Worm (Caenorhabditis elegans) whole organism, L3 larva: ENCODE measurements around the gene C25E10.7.

Source experiments
- R02D3.7 ChIP-seq: fragments of 150-350 bp; optimal IDR thresholded peaks from 2 replicates; lab custom pipeline; 2014; ENCODE audit warnings: missing biosample characterization, missing genetic modification characterization
- ZK546.5 ChIP-seq: sonication (generic microtip); optimal IDR thresholded peaks from 2 replicates; lab custom pipeline; 2017; ENCODE audit warnings: missing biosample characterization, missing genetic modification characterization
- aly-2 ChIP-seq: fragments of 150-350 bp; optimal IDR thresholded peaks from 2 replicates; lab custom pipeline; 2014; ENCODE audit warnings: missing biosample characterization, missing genetic modification characterization
- ama-1 ChIP-seq: fragments of 150-350 bp; optimal IDR thresholded peaks from 2 replicates; lab custom pipeline; 2018
- ceh-16 ChIP-seq: sonication (generic microtip); optimal IDR thresholded peaks from 2 replicates; lab custom pipeline; 2017; ENCODE audit warnings: missing biosample characterization, missing genetic modification characterization
- ceh-28 ChIP-seq: fragments of 150-350 bp; optimal IDR thresholded peaks from 2 replicates; lab custom pipeline; 2014; ENCODE audit warnings: missing biosample characterization, missing genetic modification reagents, missing genetic modification characterization
- ceh-82 ChIP-seq: fragments of 150-350 bp; optimal IDR thresholded peaks from 2 replicates; lab custom pipeline; 2014; ENCODE audit warnings: missing biosample characterization, missing genetic modification characterization
- ceh-9 ChIP-seq: sonication (generic microtip); optimal IDR thresholded peaks from 2 replicates; lab custom pipeline; 2018; ENCODE audit warnings: missing biosample characterization, missing genetic modification characterization
- daf-12 ChIP-seq: fragments of 150-350 bp; optimal IDR thresholded peaks from 2 replicates; lab custom pipeline; 2014; ENCODE audit warnings: missing biosample characterization, missing genetic modification reagents, missing genetic modification characterization
- egl-27 ChIP-seq: sonication (generic microtip); optimal IDR thresholded peaks from 4 replicates; lab custom pipeline; 2017; ENCODE audit warnings: missing biosample characterization, missing genetic modification reagents, missing genetic modification characterization
- egl-5 ChIP-seq: fragments of 150-350 bp; optimal IDR thresholded peaks from 2 replicates; lab custom pipeline; 2017; ENCODE audit warnings: missing biosample characterization, missing genetic modification reagents, missing genetic modification characterization, inconsistent platforms
- elt-1 ChIP-seq: fragments of 150-350 bp; optimal IDR thresholded peaks from 2 replicates; lab custom pipeline; 2014; ENCODE audit warnings: missing biosample characterization, missing genetic modification characterization
- elt-2 ChIP-seq: sonication (generic microtip); optimal IDR thresholded peaks from 2 replicates; lab custom pipeline; 2016; ENCODE audit warnings: missing genetic modification reagents, mild to moderate bottlenecking, missing genetic modification characterization, missing compliant biosample characterization
- fkh-10 ChIP-seq: sonication (generic microtip); optimal IDR thresholded peaks from 2 replicates; lab custom pipeline; 2017; ENCODE audit warnings: missing biosample characterization, missing genetic modification reagents, missing genetic modification characterization
- fos-1 ChIP-seq: fragments of 150-350 bp; optimal IDR thresholded peaks from 2 replicates; lab custom pipeline; 2014; ENCODE audit warnings: missing biosample characterization, missing genetic modification characterization
- jun-1 ChIP-seq: fragments of 150-350 bp; optimal IDR thresholded peaks from 2 replicates; lab custom pipeline; 2014; ENCODE audit warnings: missing biosample characterization, missing genetic modification reagents, missing genetic modification characterization
- lin-15B ChIP-seq: fragments of 150-350 bp; optimal IDR thresholded peaks from 2 replicates; lab custom pipeline; 2014; ENCODE audit warnings: missing biosample characterization, missing genetic modification characterization
- lin-39 ChIP-seq: fragments of 150-350 bp; optimal IDR thresholded peaks from 2 replicates; lab custom pipeline; 2018; ENCODE audit warnings: missing biosample characterization, missing genetic modification reagents, missing genetic modification characterization
- mdl-1 ChIP-seq: fragments of 150-350 bp; optimal IDR thresholded peaks from 2 replicates; lab custom pipeline; 2014; ENCODE audit warnings: missing biosample characterization, missing genetic modification characterization
- mml-1 ChIP-seq: fragments of 150-350 bp; sonication (generic microtip); optimal IDR thresholded peaks from 3 replicates; lab custom pipeline; 2014; ENCODE audit warnings: missing biosample characterization, missing genetic modification characterization
- nfya-1 ChIP-seq: sonication (generic microtip); optimal IDR thresholded peaks from 2 replicates; lab custom pipeline; 2017; ENCODE audit warnings: missing genetic modification characterization, mild to moderate bottlenecking, missing compliant biosample characterization, antibody characterized with exemption, moderate library complexity; ENCODE audit not compliant: insufficient read depth
- nhr-12 ChIP-seq: fragments of 150-350 bp; optimal IDR thresholded peaks from 2 replicates; lab custom pipeline; 2014; ENCODE audit warnings: missing biosample characterization, missing genetic modification characterization
- nhr-23 ChIP-seq: fragments of 150-350 bp; optimal IDR thresholded peaks from 2 replicates; lab custom pipeline; 2014; ENCODE audit warnings: missing biosample characterization, missing genetic modification reagents, missing genetic modification characterization
- nhr-237 ChIP-seq: fragments of 150-350 bp; optimal IDR thresholded peaks from 2 replicates; lab custom pipeline; 2014; ENCODE audit warnings: missing biosample characterization, missing genetic modification characterization
- nhr-25 ChIP-seq: sonication (generic microtip); optimal IDR thresholded peaks from 2 replicates; lab custom pipeline; 2017; ENCODE audit warnings: missing biosample characterization, missing genetic modification characterization
- nhr-28 ChIP-seq: fragments of 150-350 bp; optimal IDR thresholded peaks from 2 replicates; lab custom pipeline; 2014; ENCODE audit warnings: missing biosample characterization, missing genetic modification characterization
- nhr-67 ChIP-seq: fragments of 150-350 bp; optimal IDR thresholded peaks from 2 replicates; lab custom pipeline; 2014; ENCODE audit warnings: missing biosample characterization, missing genetic modification characterization
- nhr-77 ChIP-seq: fragments of 150-350 bp; optimal IDR thresholded peaks from 2 replicates; lab custom pipeline; 2014; ENCODE audit warnings: missing biosample characterization, missing genetic modification characterization
- pha-4 ChIP-seq: fragments of 150-350 bp; optimal IDR thresholded peaks from 2 replicates; lab custom pipeline; 2014; ENCODE audit warnings: missing biosample characterization, missing genetic modification reagents, missing genetic modification characterization
- pqm-1 ChIP-seq: fragments of 150-350 bp; optimal IDR thresholded peaks from 2 replicates; lab custom pipeline; 2017; ENCODE audit warnings: missing biosample characterization, missing genetic modification characterization, inconsistent platforms
- sea-2 ChIP-seq: fragments of 150-350 bp; sonication (generic microtip); optimal IDR thresholded peaks from 4 replicates; lab custom pipeline; 2014; ENCODE audit warnings: missing biosample characterization, missing genetic modification reagents, missing genetic modification characterization
- skn-1 ChIP-seq: fragments of 150-350 bp; optimal IDR thresholded peaks from 2 replicates; lab custom pipeline; 2014; ENCODE audit warnings: missing biosample characterization, missing genetic modification characterization
- snpc-4 ChIP-seq: fragments of 150-350 bp; optimal IDR thresholded peaks from 2 replicates; lab custom pipeline; 2014; ENCODE audit warnings: missing biosample characterization, missing genetic modification characterization
- tbx-2 ChIP-seq: sonication (generic microtip); optimal IDR thresholded peaks from 2 replicates; lab custom pipeline; 2016; ENCODE audit warnings: mild to moderate bottlenecking, missing genetic modification characterization, missing compliant biosample characterization
- unc-39 ChIP-seq: sonication (generic microtip); optimal IDR thresholded peaks from 4 replicates; lab custom pipeline; 2017; ENCODE audit warnings: missing biosample characterization, missing genetic modification characterization
- unc-62 ChIP-seq: fragments of 150-350 bp; sonication (generic microtip); optimal IDR thresholded peaks from 4 replicates; lab custom pipeline; 2014; ENCODE audit warnings: missing biosample characterization, missing genetic modification reagents, missing genetic modification characterization
- zag-1 ChIP-seq: fragments of 150-350 bp; optimal IDR thresholded peaks from 2 replicates; lab custom pipeline; 2014; ENCODE audit warnings: missing biosample characterization, missing genetic modification characterization
- ztf-11 ChIP-seq: fragments of 150-350 bp; optimal IDR thresholded peaks from 2 replicates; lab custom pipeline; 2014; ENCODE audit warnings: missing biosample characterization, missing genetic modification characterization
- ztf-4 ChIP-seq: fragments of 150-350 bp; optimal IDR thresholded peaks from 2 replicates; lab custom pipeline; 2014; ENCODE audit warnings: missing biosample characterization, missing genetic modification characterization

The C25E10.7 gene

ce11 chrV:9082350-9082749, 31.4 kb upstream of the C25E10.7 start:
- TF ChIP-seq nhr-25: peak; percentile 32
- TF ChIP-seq unc-62: no peak
- TF ChIP-seq tbx-2 (tag; lab: Kevin White, UChicago): no peak
- no peak for TF ChIP-seq mml-1 (tag; lab: Kevin White, UChicago)
- TF ChIP-seq fkh-10: no peak
- TF ChIP-seq lin-15B: no peak
- peak; percentile 3 for TF ChIP-seq nhr-23 (tag; lab: Kevin White, UChicago)
- no peak for TF ChIP-seq nhr-12 (tag; lab: Kevin White, UChicago)
- no peak for TF ChIP-seq egl-5
- TF ChIP-seq nhr-67 (tag; lab: Kevin White, UChicago): no peak
- TF ChIP-seq skn-1: no peak
- TF ChIP-seq pha-4 (tag; lab: Kevin White, UChicago): no peak
- no peak for TF ChIP-seq mdl-1 (tag; lab: Kevin White, UChicago)
- TF ChIP-seq nhr-237 (tag; lab: Kevin White, UChicago): no peak
- no peak for TF ChIP-seq ztf-11
- no peak for TF ChIP-seq ZK546.5 (tag; lab: Kevin White, UChicago)

- TF ChIP-seq daf-12 (tag; lab: Kevin White, UChicago): no peak
- no peak for TF ChIP-seq sea-2 (GFP tag; lab: Kevin White, UChicago)
- TF ChIP-seq ceh-82: no peak
- no peak for TF ChIP-seq ztf-11
- TF ChIP-seq ztf-4 (tag; lab: Kevin White, UChicago): no peak
- no peak for TF ChIP-seq egl-5
- TF ChIP-seq pqm-1: peak; percentile 80
- TF ChIP-seq jun-1 (tag; lab: Kevin White, UChicago): peak; percentile 2
- TF ChIP-seq nhr-25: no peak
- no peak for TF ChIP-seq nhr-23 (tag; lab: Kevin White, UChicago)
- peak; percentile 67 for TF ChIP-seq elt-2
- TF ChIP-seq nfya-1 (tag; lab: Kevin White, UChicago): peak; percentile 38
- TF ChIP-seq pha-4 (tag; lab: Kevin White, UChicago): peak; percentile 75
- no peak for TF ChIP-seq aly-2 (tag; lab: Kevin White, UChicago)
- no peak for TF ChIP-seq egl-27 (tag; lab: Kevin White, UChicago)
- TF ChIP-seq R02D3.7 (tag; lab: Kevin White, UChicago): no peak
- no peak for TF ChIP-seq lin-15B
These were observed 30.4 kb upstream of the C25E10.7 start for ce11 chrV:9081410-9081809.

ce11 chrV:9079965-9080432, 29.0 kb upstream of the C25E10.7 start:
- TF ChIP-seq ztf-11 (no peak), snpc-4 (tag; lab: Kevin White, UChicago) (no peak), skn-1 (no peak), pha-4 (tag; lab: Kevin White, UChicago) (peak; percentile 62), nhr-12 (tag; lab: Kevin White, UChicago) (no peak), sea-2 (GFP tag; lab: Kevin White, UChicago) (no peak), zag-1 (tag; lab: Kevin White, UChicago) (no peak), ama-1 (lab: Kevin White, UChicago) (no peak), nhr-23 (tag; lab: Kevin White, UChicago) (no peak), mml-1 (tag; lab: Kevin White, UChicago) (no peak), nhr-237 (tag; lab: Kevin White, UChicago) (no peak), ceh-16 (tag; lab: Kevin White, UChicago) (no peak), unc-62 (no peak), egl-27 (tag; lab: Kevin White, UChicago) (no peak), ceh-82 (no peak), ceh-9 (tag; lab: Kevin White, UChicago) (no peak), ZK546.5 (tag; lab: Kevin White, UChicago) (no peak), mdl-1 (tag; lab: Kevin White, UChicago) (no peak), lin-39 (tag; lab: Kevin White, UChicago) (no peak), elt-2 (peak; percentile 99), nhr-25 (no peak), nhr-28 (no peak), aly-2 (tag; lab: Kevin White, UChicago) (no peak), nhr-77 (tag; lab: Kevin White, UChicago) (no peak), ceh-28 (tag; lab: Kevin White, UChicago) (no peak), tbx-2 (tag; lab: Kevin White, UChicago) (no peak), unc-39 (no peak), ztf-4 (tag; lab: Kevin White, UChicago) (no peak), nfya-1 (tag; lab: Kevin White, UChicago) (no peak), pqm-1 (peak; percentile 93), fos-1 (tag; lab: Kevin White, UChicago) (no peak), egl-5 (no peak), lin-15B (no peak), elt-1 (tag; lab: Kevin White, UChicago) (no peak), jun-1 (tag; lab: Kevin White, UChicago) (peak; percentile 68)
